Worm (Caenorhabditis elegans) whole organism, mixed stage, embryonic: ENCODE results near the gene F55G7.3.
A peak's percentile ranks its signal among the peaks of the same experiment; 100 is the strongest.

Experiments used
- M03D4.4 ChIP-seq: sonication (generic microtip); optimal IDR thresholded peaks from 2 replicates; lab custom pipeline; 2017; ENCODE audit warnings: mild to moderate bottlenecking, missing genetic modification characterization, missing compliant biosample characterization
- blmp-1 ChIP-seq: fragments of 150-350 bp; optimal IDR thresholded peaks from 2 replicates; lab custom pipeline; 2014; ENCODE audit warnings: missing biosample characterization, missing genetic modification characterization
- ceh-39 ChIP-seq: fragments of 150-350 bp; optimal IDR thresholded peaks from 2 replicates; lab custom pipeline; 2014; ENCODE audit warnings: missing biosample characterization, missing genetic modification characterization
- ceh-43 ChIP-seq: fragments of 200-800 bp; sonication (Bioruptor generic); optimal IDR thresholded peaks from 2 replicates; lab custom pipeline; 2018; ENCODE audit warnings: mild to moderate bottlenecking, missing genetic modification characterization, moderate library complexity, missing compliant biosample characterization
- ceh-83 ChIP-seq: fragments of 200-800 bp; sonication (Bioruptor generic); optimal IDR thresholded peaks from 2 replicates; lab custom pipeline; 2018; ENCODE audit warnings: mild to moderate bottlenecking, missing genetic modification characterization, missing compliant biosample characterization
- ces-1 ChIP-seq: fragments of 150-350 bp; optimal IDR thresholded peaks from 2 replicates; lab custom pipeline; 2014; ENCODE audit warnings: missing biosample characterization, missing genetic modification reagents, missing genetic modification characterization
- cnd-1 ChIP-seq: fragments of 200-800 bp; sonication (Bioruptor generic); optimal IDR thresholded peaks from 2 replicates; lab custom pipeline; 2018; ENCODE audit warnings: mild to moderate bottlenecking, missing genetic modification characterization, missing compliant biosample characterization
- drap-1 ChIP-seq: fragments of 200-800 bp; sonication (Bioruptor generic); optimal IDR thresholded peaks from 3 replicates; lab custom pipeline; 2018; ENCODE audit warnings: mild to moderate bottlenecking, missing genetic modification characterization, missing compliant biosample characterization
- elt-1 ChIP-seq: sonication (generic microtip); optimal IDR thresholded peaks from 2 replicates; lab custom pipeline; 2017; ENCODE audit warnings: missing genetic modification characterization, mild to moderate bottlenecking, missing compliant biosample characterization, antibody characterized with exemption, moderate library complexity, borderline replicate concordance; ENCODE audit not compliant: insufficient read depth
- elt-3 ChIP-seq: fragments of 150-350 bp; optimal IDR thresholded peaks from 2 replicates; lab custom pipeline; 2014; ENCODE audit warnings: missing biosample characterization, missing genetic modification characterization
- flh-1 ChIP-seq: fragments of 200-800 bp; sonication (Bioruptor generic); optimal IDR thresholded peaks from 2 replicates; lab custom pipeline; 2018; ENCODE audit warnings: mild to moderate bottlenecking, missing genetic modification characterization, moderate library complexity, missing compliant biosample characterization
- ham-2 ChIP-seq: fragments of 200-800 bp; sonication (Bioruptor generic); optimal IDR thresholded peaks from 2 replicates; lab custom pipeline; 2018; ENCODE audit warnings: mild to moderate bottlenecking, missing genetic modification characterization, missing compliant biosample characterization
- hlh-1 ChIP-seq: fragments of 150-350 bp; optimal IDR thresholded peaks from 2 replicates; lab custom pipeline; 2014; ENCODE audit warnings: missing biosample characterization, missing genetic modification reagents, missing genetic modification characterization
- lin-13 ChIP-seq: fragments of 150-350 bp; optimal IDR thresholded peaks from 2 replicates; lab custom pipeline; 2014; ENCODE audit warnings: missing biosample characterization, missing genetic modification characterization
- lin-32 ChIP-seq: fragments of 200-800 bp; sonication (Bioruptor generic); optimal IDR thresholded peaks from 2 replicates; lab custom pipeline; 2018; ENCODE audit warnings: mild to moderate bottlenecking, missing genetic modification characterization, missing compliant biosample characterization
- mab-5 ChIP-seq: fragments of 150-350 bp; optimal IDR thresholded peaks from 2 replicates; lab custom pipeline; 2014; ENCODE audit warnings: missing biosample characterization, missing genetic modification characterization
- mep-1 ChIP-seq: fragments of 150-350 bp; optimal IDR thresholded peaks from 2 replicates; lab custom pipeline; 2017; ENCODE audit warnings: missing biosample characterization, missing genetic modification reagents, missing genetic modification characterization, inconsistent platforms
- mls-2 ChIP-seq: sonication (generic microtip); optimal IDR thresholded peaks from 2 replicates; lab custom pipeline; 2016; ENCODE audit warnings: mild to moderate bottlenecking, missing genetic modification characterization, moderate library complexity, missing compliant biosample characterization
- nhr-12 ChIP-seq: fragments of 150-350 bp; optimal IDR thresholded peaks from 2 replicates; lab custom pipeline; 2014; ENCODE audit warnings: missing biosample characterization, missing genetic modification characterization
- nhr-2 ChIP-seq: fragments of 150-350 bp; optimal IDR thresholded peaks from 2 replicates; lab custom pipeline; 2014; ENCODE audit warnings: missing biosample characterization, missing genetic modification characterization
- nhr-237 ChIP-seq: fragments of 150-350 bp; optimal IDR thresholded peaks from 2 replicates; lab custom pipeline; 2014; ENCODE audit warnings: missing biosample characterization, missing genetic modification characterization
- nhr-28 ChIP-seq: fragments of 150-350 bp; optimal IDR thresholded peaks from 2 replicates; lab custom pipeline; 2014; ENCODE audit warnings: missing biosample characterization, missing genetic modification characterization
- nhr-76 ChIP-seq: sonication (generic microtip); optimal IDR thresholded peaks from 2 replicates; lab custom pipeline; 2017; ENCODE audit warnings: missing biosample characterization, missing genetic modification characterization
- pha-4 ChIP-seq: fragments of 150-350 bp; optimal IDR thresholded peaks from 2 replicates; lab custom pipeline; 2018; ENCODE audit warnings: missing biosample characterization, missing genetic modification reagents, missing genetic modification characterization
- sem-2 ChIP-seq: fragments of 200-800 bp; sonication (Bioruptor generic); optimal IDR thresholded peaks from 2 replicates; lab custom pipeline; 2018; ENCODE audit warnings: mild to moderate bottlenecking, missing genetic modification characterization, missing compliant biosample characterization
- snpc-4 ChIP-seq: fragments of 150-350 bp; optimal IDR thresholded peaks from 2 replicates; lab custom pipeline; 2014; ENCODE audit warnings: missing biosample characterization, missing genetic modification characterization
- sptf-1 ChIP-seq: sonication (generic microtip); optimal IDR thresholded peaks from 2 replicates; lab custom pipeline; 2017; ENCODE audit warnings: mild to moderate bottlenecking, missing genetic modification characterization, moderate library complexity, missing compliant biosample characterization
- tbx-8 ChIP-seq: fragments of 200-800 bp; sonication (Bioruptor generic); optimal IDR thresholded peaks from 2 replicates; lab custom pipeline; 2018; ENCODE audit warnings: mild to moderate bottlenecking, missing genetic modification characterization, moderate library complexity, missing compliant biosample characterization
- unc-120 ChIP-seq: sonication (generic microtip); optimal IDR thresholded peaks from 2 replicates; lab custom pipeline; 2017; ENCODE audit warnings: missing genetic modification characterization, missing compliant biosample characterization; ENCODE audit not compliant: poor library complexity, severe bottlenecking
- unc-62 ChIP-seq: fragments of 150-350 bp; optimal IDR thresholded peaks from 2 replicates; lab custom pipeline; 2014; ENCODE audit warnings: missing biosample characterization, missing genetic modification reagents, missing genetic modification characterization
- ztf-11 ChIP-seq: fragments of 150-350 bp; optimal IDR thresholded peaks from 2 replicates; lab custom pipeline; 2014; ENCODE audit warnings: missing biosample characterization, missing genetic modification characterization

F55G7.3 gene

ce11 chrX:11974629-11975085, 32.8 kb upstream of the F55G7.3 start, which contains the start of gene set-6:
Gene set-6, minus strand, starts transcription at chrX:11974679.
- TF ChIP-seq nhr-237 (tag; lab: Kevin White, UChicago), result peak; percentile 13
- no peak for TF ChIP-seq nhr-76 (tag; lab: Kevin White, UChicago)
- TF ChIP-seq pha-4 (tag; lab: Kevin White, UChicago), result no peak
- TF ChIP-seq ces-1, result peak; percentile 85

- TF ChIP-seq M03D4.4 (tag; lab: Kevin White, UChicago), result no peak
- TF ChIP-seq ham-2 (GFP tag; lab: Kevin White, UChicago), result no peak
- TF ChIP-seq sptf-1 (tag; lab: Kevin White, UChicago), result no peak
- TF ChIP-seq elt-1, result no peak
- TF ChIP-seq ceh-43, result no peak
- TF ChIP-seq nhr-12 (tag; lab: Kevin White, UChicago), result no peak
- no peak for TF ChIP-seq blmp-1 (tag; lab: Kevin White, UChicago)
- TF ChIP-seq lin-32, result no peak
- TF ChIP-seq nhr-76 (tag; lab: Kevin White, UChicago), result no peak
- TF ChIP-seq hlh-1 (tag; lab: Kevin White, UChicago), result no peak
- TF ChIP-seq mab-5, result no peak
- TF ChIP-seq ztf-11 (tag; lab: Kevin White, UChicago), result no peak
- no peak for TF ChIP-seq drap-1 (GFP tag; lab: Kevin White, UChicago)
- no peak for TF ChIP-seq nhr-2 (tag; lab: Kevin White, UChicago)
- no peak for TF ChIP-seq ceh-39 (tag; lab: Kevin White, UChicago)
- no peak for TF ChIP-seq mep-1 (tag; lab: Kevin White, UChicago)
- no peak for TF ChIP-seq ceh-83 (GFP tag; lab: Kevin White, UChicago)
- no peak for TF ChIP-seq sem-2
Observed at ce11 chrX:11971323-11971722, 29.5 kb upstream of the F55G7.3 start.

ce11 chrX:11969554-11969953, 27.7 kb upstream of the F55G7.3 start:
- TF ChIP-seq ham-2 (GFP tag; lab: Kevin White, UChicago) (no peak), mep-1 (tag; lab: Kevin White, UChicago) (no peak), hlh-1 (tag; lab: Kevin White, UChicago) (no peak), M03D4.4 (tag; lab: Kevin White, UChicago) (no peak)

- no peak for TF ChIP-seq blmp-1 (tag; lab: Kevin White, UChicago)
- no peak for TF ChIP-seq ceh-43
- TF ChIP-seq ztf-11 (tag; lab: Kevin White, UChicago), result no peak
- no peak for TF ChIP-seq tbx-8 (GFP tag; lab: Kevin White, UChicago)
- TF ChIP-seq nhr-12 (tag; lab: Kevin White, UChicago), result no peak
- TF ChIP-seq M03D4.4 (tag; lab: Kevin White, UChicago), result no peak
- no peak for TF ChIP-seq nhr-2 (tag; lab: Kevin White, UChicago)
- no peak for TF ChIP-seq cnd-1 (tag; lab: Kevin White, UChicago)
- no peak for TF ChIP-seq unc-62 (GFP tag; lab: Kevin White, UChicago)
- no peak for TF ChIP-seq nhr-237 (tag; lab: Kevin White, UChicago)
- TF ChIP-seq elt-3 (tag; lab: Kevin White, UChicago), result no peak
- TF ChIP-seq nhr-76 (tag; lab: Kevin White, UChicago), result no peak
- no peak for TF ChIP-seq sem-2
- no peak for TF ChIP-seq mls-2 (tag; lab: Kevin White, UChicago)
- no peak for TF ChIP-seq lin-13 (tag; lab: Kevin White, UChicago)
- TF ChIP-seq mep-1 (tag; lab: Kevin White, UChicago), result no peak
- no peak for TF ChIP-seq lin-32
- no peak for TF ChIP-seq sptf-1 (tag; lab: Kevin White, UChicago)
Observed at ce11 chrX:11969085-11969484, 27.2 kb upstream of the F55G7.3 start.

- TF ChIP-seq snpc-4 (tag; lab: Kevin White, UChicago), result no peak
- no peak for TF ChIP-seq cnd-1 (tag; lab: Kevin White, UChicago)
- no peak for TF ChIP-seq mls-2 (tag; lab: Kevin White, UChicago)
Observed at ce11 chrX:11968024-11968598, 26.3 kb upstream of the F55G7.3 start.

ce11 chrX:11967034-11967433, 25.2 kb upstream of the F55G7.3 start:
- TF ChIP-seq ham-2 (GFP tag; lab: Kevin White, UChicago) (no peak), nhr-28 (no peak), flh-1 (GFP tag; lab: Kevin White, UChicago) (no peak), mep-1 (tag; lab: Kevin White, UChicago) (no peak), pha-4 (tag; lab: Kevin White, UChicago) (no peak), unc-120 (tag; lab: Kevin White, UChicago) (no peak), ztf-11 (tag; lab: Kevin White, UChicago) (no peak), nhr-12 (tag; lab: Kevin White, UChicago) (no peak)
